Worm (Caenorhabditis elegans) whole organism, L4 larva: ENCODE measurements around the gene ifb-2.

Experiments used
- D1046.2 ChIP-seq: fragments of 200-800 bp; sonication (Bioruptor generic); IDR thresholded peaks from 2 replicates; pipeline ENCODE4 v1.3.6; 2022; ENCODE audit warnings: missing genetic modification characterization, missing compliant biosample characterization
- F37D6.2 ChIP-seq: sonication (generic microtip); optimal IDR thresholded peaks from 2 replicates; lab custom pipeline; 2016; ENCODE audit warnings: mild to moderate bottlenecking, missing genetic modification characterization, missing compliant biosample characterization
- R02D3.7 ChIP-seq: fragments of 150-350 bp; sonication (generic microtip); optimal IDR thresholded peaks from 3 replicates; lab custom pipeline; 2014; ENCODE audit warnings: missing biosample characterization, missing genetic modification characterization
- T20F7.1 ChIP-seq: fragments of 200-800 bp; sonication (Bioruptor generic); optimal IDR thresholded peaks from 2 replicates; lab custom pipeline; 2018; ENCODE audit warnings: mild to moderate bottlenecking, missing genetic modification characterization, missing compliant biosample characterization
- T26A8.4 ChIP-seq: fragments of 200-800 bp; sonication (Bioruptor generic); IDR thresholded peaks from 2 replicates; pipeline ENCODE4 v1.3.6; 2022; ENCODE audit warnings: missing genetic modification characterization, missing compliant biosample characterization
- Y105C5A.15 ChIP-seq: fragments of 200-800 bp; sonication (Bioruptor generic); IDR thresholded peaks from 2 replicates; pipeline ENCODE4 v1.3.6; 2022; ENCODE audit warnings: missing genetic modification characterization, missing compliant biosample characterization
- Y75B8A.6 ChIP-seq: fragments of 200-800 bp; sonication (Bioruptor generic); IDR thresholded peaks from 2 replicates; pipeline ENCODE4 v1.3.6; 2022; ENCODE audit warnings: missing genetic modification reagents, missing genetic modification characterization, missing compliant biosample characterization
- ZK337.2 ChIP-seq: fragments of 200-800 bp; sonication (Bioruptor generic); IDR thresholded peaks from 2 replicates; pipeline ENCODE4 v1.3.6; 2022; ENCODE audit warnings: missing genetic modification reagents, missing genetic modification characterization, missing compliant biosample characterization
- aha-1 ChIP-seq: fragments of 150-350 bp; peaks from one replicate; lab custom pipeline; 2014; ENCODE audit warnings: missing biosample characterization, missing genetic modification characterization
- aly-2 ChIP-seq: sonication (generic microtip); optimal IDR thresholded peaks from 2 replicates; lab custom pipeline; 2018; ENCODE audit warnings: missing biosample characterization, missing genetic modification characterization
- arid-1 ChIP-seq: fragments of 200-800 bp; sonication (Bioruptor generic); conservative IDR thresholded peaks from 2 replicates; pipeline ENCODE4 v1.3.6; 2022; ENCODE audit warnings: missing genetic modification reagents, missing genetic modification characterization, missing compliant biosample characterization
- ceh-32 ChIP-seq: sonication (generic microtip); optimal IDR thresholded peaks from 2 replicates; lab custom pipeline; 2016; ENCODE audit warnings: mild to moderate bottlenecking, missing genetic modification characterization, missing compliant biosample characterization; ENCODE audit not compliant: poor library complexity
- ceh-44 ChIP-seq: fragments of 200-800 bp; sonication (Bioruptor generic); IDR thresholded peaks from 2 replicates; pipeline ENCODE4 v1.3.6; 2022; ENCODE audit warnings: missing genetic modification reagents, missing genetic modification characterization, missing compliant biosample characterization
- daf-8 ChIP-seq: fragments of 200-800 bp; sonication (Bioruptor generic); IDR thresholded peaks from 2 replicates; pipeline ENCODE4 v1.3.6; 2022; ENCODE audit warnings: missing genetic modification characterization, missing compliant biosample characterization
- dmd-8 ChIP-seq: fragments of 200-800 bp; sonication (Bioruptor generic); IDR thresholded peaks from 2 replicates; pipeline ENCODE4 v1.3.6; 2022; ENCODE audit warnings: missing genetic modification characterization, missing compliant biosample characterization
- dmd-9 ChIP-seq: fragments of 200-800 bp; sonication (Bioruptor generic); IDR thresholded peaks from 2 replicates; pipeline ENCODE4 v1.3.6; 2022; ENCODE audit warnings: missing genetic modification reagents, missing genetic modification characterization, missing compliant biosample characterization
- duxl-1 ChIP-seq: sonication (generic microtip); optimal IDR thresholded peaks from 2 replicates; lab custom pipeline; 2016; ENCODE audit warnings: mild to moderate bottlenecking, missing genetic modification characterization, moderate library complexity, missing compliant biosample characterization; ENCODE audit not compliant: poor library complexity
- dve-1 ChIP-seq: sonication (generic microtip); optimal IDR thresholded peaks from 2 replicates; lab custom pipeline; 2017; ENCODE audit warnings: antibody characterized with exemption, mild to moderate bottlenecking, missing genetic modification characterization, missing compliant biosample characterization; ENCODE audit not compliant: insufficient read depth
- egl-27 ChIP-seq: sonication (generic microtip); optimal IDR thresholded peaks from 3 replicates; lab custom pipeline; 2017; ENCODE audit warnings: missing biosample characterization, missing genetic modification reagents, missing genetic modification characterization
- fos-1 ChIP-seq: fragments of 150-350 bp; optimal IDR thresholded peaks from 2 replicates; lab custom pipeline; 2014; ENCODE audit warnings: missing biosample characterization, missing genetic modification characterization
- gei-8 ChIP-seq: fragments of 200-800 bp; sonication (Bioruptor generic); optimal IDR thresholded peaks from 2 replicates; lab custom pipeline; 2018; ENCODE audit warnings: mild to moderate bottlenecking, missing genetic modification characterization, missing compliant biosample characterization
- hlh-11 ChIP-seq: fragments of 200-800 bp; sonication (Bioruptor generic); optimal IDR thresholded peaks from 2 replicates; lab custom pipeline; 2018; ENCODE audit warnings: mild to moderate bottlenecking, missing genetic modification characterization, missing compliant biosample characterization
- hlh-30 ChIP-seq: sonication (generic microtip); optimal IDR thresholded peaks from 2 replicates; lab custom pipeline; 2017; ENCODE audit warnings: antibody characterized with exemption, mild to moderate bottlenecking, missing genetic modification characterization, missing compliant biosample characterization; ENCODE audit not compliant: insufficient read depth
- jun-1 ChIP-seq: fragments of 150-350 bp; optimal IDR thresholded peaks from 2 replicates; lab custom pipeline; 2014; ENCODE audit warnings: missing biosample characterization, missing genetic modification reagents, missing genetic modification characterization
- lim-7 ChIP-seq: fragments of 200-800 bp; sonication (Bioruptor generic); IDR thresholded peaks from 2 replicates; pipeline ENCODE4 v1.3.6; 2022; ENCODE audit warnings: missing genetic modification characterization, missing compliant biosample characterization
- lin-1 ChIP-seq: fragments of 200-800 bp; sonication (Bioruptor generic); IDR thresholded peaks from 2 replicates; pipeline ENCODE4 v1.3.6; 2022; ENCODE audit warnings: missing genetic modification reagents, missing genetic modification characterization, missing compliant biosample characterization
- lin-13 ChIP-seq: fragments of 150-350 bp; optimal IDR thresholded peaks from 2 replicates; lab custom pipeline; 2014; ENCODE audit warnings: missing biosample characterization, missing genetic modification reagents, missing genetic modification characterization
- lir-3 ChIP-seq: sonication (generic microtip); optimal IDR thresholded peaks from 2 replicates; lab custom pipeline; 2016; ENCODE audit warnings: mild to moderate bottlenecking, missing genetic modification characterization, missing compliant biosample characterization
- madf-5 ChIP-seq, 2 experiments: fragments of 200-800 bp; sonication (Bioruptor generic); IDR thresholded peaks; 2 replicates each; pipeline ENCODE4 v1.3.6; 2022; ENCODE audit warnings: missing compliant biosample characterization in 2 of 2, missing genetic modification characterization in 2 of 2
- mdl-1 ChIP-seq, 2 experiments: fragments of 150-350 bp in 1 of 2; sonication (generic microtip) in 1 of 2; optimal IDR thresholded peaks; 2 replicates each; lab custom pipeline; 2014 to 2017; ENCODE audit warnings: missing biosample characterization in 2 of 2, missing genetic modification characterization in 2 of 2
- mxl-3 ChIP-seq: fragments of 200-800 bp; sonication (Bioruptor generic); optimal IDR thresholded peaks from 2 replicates; lab custom pipeline; 2018; ENCODE audit warnings: mild to moderate bottlenecking, missing genetic modification characterization, missing compliant biosample characterization
- nhr-11 ChIP-seq: fragments of 150-350 bp; optimal IDR thresholded peaks from 2 replicates; lab custom pipeline; 2014; ENCODE audit warnings: missing biosample characterization, missing genetic modification characterization
- nhr-111 ChIP-seq: fragments of 200-800 bp; sonication (Bioruptor generic); optimal IDR thresholded peaks from 2 replicates; lab custom pipeline; 2018; ENCODE audit warnings: mild to moderate bottlenecking, missing genetic modification characterization, missing compliant biosample characterization
- nhr-25 ChIP-seq: sonication (generic microtip); optimal IDR thresholded peaks from 2 replicates; lab custom pipeline; 2017; ENCODE audit warnings: missing genetic modification characterization, mild to moderate bottlenecking, missing compliant biosample characterization, antibody characterized with exemption, moderate library complexity, borderline replicate concordance; ENCODE audit not compliant: insufficient read depth
- nhr-28 ChIP-seq: fragments of 150-350 bp; optimal IDR thresholded peaks from 2 replicates; lab custom pipeline; 2014; ENCODE audit warnings: missing biosample characterization, missing genetic modification characterization
- nhr-76 ChIP-seq: fragments of 150-350 bp; optimal IDR thresholded peaks from 2 replicates; lab custom pipeline; 2014; ENCODE audit warnings: missing biosample characterization, missing genetic modification characterization
- nhr-77 ChIP-seq: fragments of 150-350 bp; optimal IDR thresholded peaks from 2 replicates; lab custom pipeline; 2014; ENCODE audit warnings: missing biosample characterization, missing genetic modification characterization
- pqm-1 ChIP-seq: sonication (generic microtip); optimal IDR thresholded peaks from 2 replicates; lab custom pipeline; 2017; ENCODE audit warnings: missing biosample characterization, missing genetic modification characterization
- saeg-2 ChIP-seq: fragments of 200-800 bp; sonication (Bioruptor generic); IDR thresholded peaks from 2 replicates; pipeline ENCODE4 v1.3.6; 2022; ENCODE audit warnings: missing genetic modification reagents, missing genetic modification characterization, missing compliant biosample characterization
- skn-1 ChIP-seq: fragments of 150-350 bp; optimal IDR thresholded peaks from 2 replicates; lab custom pipeline; 2014; ENCODE audit warnings: missing biosample characterization, missing genetic modification characterization
- snpc-1.2 ChIP-seq: fragments of 200-800 bp; sonication (Bioruptor generic); IDR thresholded peaks from 2 replicates; pipeline ENCODE4 v1.3.6; 2022; ENCODE audit warnings: missing genetic modification reagents, missing genetic modification characterization, missing compliant biosample characterization
- snpc-4 ChIP-seq: fragments of 150-350 bp; optimal IDR thresholded peaks from 2 replicates; lab custom pipeline; 2014; ENCODE audit warnings: missing biosample characterization, missing genetic modification characterization
- spr-1 ChIP-seq: sonication (generic microtip); optimal IDR thresholded peaks from 2 replicates; lab custom pipeline; 2016; ENCODE audit warnings: mild to moderate bottlenecking, missing genetic modification characterization, missing compliant biosample characterization
- spr-3 ChIP-seq: fragments of 200-800 bp; sonication (Bioruptor generic); optimal IDR thresholded peaks from 2 replicates; lab custom pipeline; 2018; ENCODE audit warnings: mild to moderate bottlenecking, missing genetic modification characterization, missing compliant biosample characterization
- tag-97 ChIP-seq: fragments of 200-800 bp; sonication (Bioruptor generic); IDR thresholded peaks from 2 replicates; pipeline ENCODE4 v1.3.6; 2022; ENCODE audit warnings: missing genetic modification characterization, missing compliant biosample characterization
- unc-130 ChIP-seq: sonication (generic microtip); optimal IDR thresholded peaks from 2 replicates; lab custom pipeline; 2016; ENCODE audit warnings: missing genetic modification reagents, missing genetic modification characterization, missing compliant biosample characterization
- unc-39 ChIP-seq: sonication (generic microtip); optimal IDR thresholded peaks from 2 replicates; lab custom pipeline; 2017; ENCODE audit warnings: missing biosample characterization, missing genetic modification characterization
- zag-1 ChIP-seq: fragments of 150-350 bp; optimal IDR thresholded peaks from 2 replicates; lab custom pipeline; 2014; ENCODE audit warnings: missing biosample characterization, missing genetic modification characterization
- zfp-2 ChIP-seq: sonication (generic microtip); optimal IDR thresholded peaks from 2 replicates; lab custom pipeline; 2016; ENCODE audit warnings: mild to moderate bottlenecking, missing genetic modification characterization, missing compliant biosample characterization
- zfp-3 ChIP-seq: fragments of 200-800 bp; sonication (Bioruptor generic); conservative IDR thresholded peaks from 2 replicates; pipeline ENCODE4 v1.3.6; 2022; ENCODE audit warnings: missing genetic modification reagents, missing genetic modification characterization, missing compliant biosample characterization
- zip-2 ChIP-seq: fragments of 150-350 bp; optimal IDR thresholded peaks from 2 replicates; lab custom pipeline; 2014; ENCODE audit warnings: missing biosample characterization, missing genetic modification characterization
- ztf-7 ChIP-seq: fragments of 150-350 bp; optimal IDR thresholded peaks from 2 replicates; lab custom pipeline; 2014; ENCODE audit warnings: missing biosample characterization, missing genetic modification characterization

Gene ifb-2

ce11 chrII:5701485-5701884 lies 48.5 kb upstream of the ifb-2 start (continued):
- TF ChIP-seq F37D6.2 (tag; lab: Kevin White, UChicago) (no peak), jun-1 (tag; lab: Kevin White, UChicago) (peak; percentile 30), lin-13 (GFP tag; lab: Kevin White, UChicago) (no peak), arid-1 (GFP tag; lab: Robert Waterston, UW) (peak; percentile 10; the same call in 1 of the 2 replicates), T20F7.1 (GFP tag; lab: Kevin White, UChicago) (no peak), nhr-76 (tag; lab: Kevin White, UChicago) (no peak), aha-1 (tag; lab: Kevin White, UChicago) (peak; percentile 26), mxl-3 (GFP tag; lab: Kevin White, UChicago) (no peak), madf-5 (GFP tag; IDR thresholded peaks at IDR 0.05; lab: Robert Waterston, UW) (no peak), duxl-1 (tag; lab: Kevin White, UChicago) (peak; percentile 76), ceh-32 (tag; lab: Kevin White, UChicago) (no peak), Y75B8A.6 (no peak), ceh-44 (GFP tag; lab: Robert Waterston, UW) (peak; percentile 93), lim-7 (GFP tag; lab: Robert Waterston, UW) (no peak), hlh-11 (peak; percentile 64), dmd-8 (GFP tag; lab: Robert Waterston, UW) (no peak), dmd-9 (GFP tag; lab: Robert Waterston, UW) (no peak), lin-1 (GFP tag; lab: Robert Waterston, UW) (0 out of 2 replicates have a peak, but pooled peaks have one; percentile 16), unc-39 (tag; lab: Kevin White, UChicago) (no peak), zip-2 (no peak), Y105C5A.15 (no peak), egl-27 (no peak), mdl-1 (tag; optimal IDR thresholded peaks at IDR 0.05; lab: Kevin White, UChicago) (peak; percentile 59 to 75), lir-3 (tag; lab: Kevin White, UChicago) (no peak), ZK337.2 (no peak), snpc-1.2 (no peak; the same call in 1 of the 2 replicates), nhr-77 (tag; lab: Kevin White, UChicago) (no peak), D1046.2 (no peak), zag-1 (tag; lab: Kevin White, UChicago) (no peak), tag-97 (no peak), gei-8 (GFP tag; lab: Kevin White, UChicago) (no peak), dve-1 (tag; lab: Kevin White, UChicago) (peak; percentile 87), spr-1 (tag; lab: Kevin White, UChicago) (peak; percentile 21), ztf-7 (tag; lab: Kevin White, UChicago) (peak; percentile 27), spr-3 (GFP tag; lab: Kevin White, UChicago) (peak; percentile 30), fos-1 (tag; lab: Kevin White, UChicago) (no peak), skn-1 (tag; lab: Kevin White, UChicago) (no peak), saeg-2 (GFP tag; lab: Robert Waterston, UW) (no peak), pqm-1 (tag; lab: Kevin White, UChicago) (no peak), R02D3.7 (tag; lab: Kevin White, UChicago) (no peak), nhr-11 (tag; lab: Kevin White, UChicago) (peak; percentile 0), nhr-111 (peak; percentile 39), nhr-28 (peak; percentile 11), aly-2 (no peak), zfp-3 (GFP tag; lab: Robert Waterston, UW) (no peak), daf-8 (GFP tag; lab: Robert Waterston, UW) (no peak), unc-130 (no peak), T26A8.4 (GFP tag; lab: Robert Waterston, UW) (peak; percentile 78), snpc-4 (tag; lab: Kevin White, UChicago) (peak; percentile 94), zfp-2 (tag; lab: Kevin White, UChicago) (no peak), nhr-25 (tag; lab: Kevin White, UChicago) (peak; percentile 35), hlh-30 (tag; lab: Kevin White, UChicago) (peak; percentile 86)
